Fruit fly (Drosophila melanogaster) whole organism, embryonic: ENCODE results near the gene Pex7.

Experiments
- B-H1 ChIP-seq: fragments of 200-800 bp; sonication (Bioruptor generic); IDR thresholded peaks from 3 replicates; pipeline ENCODE4 v1.3.6; 2022; ENCODE audit warnings: missing biosample characterization, missing genetic modification characterization
- C15 ChIP-seq: fragments of 200-800 bp; sonication (Bioruptor generic); IDR thresholded peaks from 3 replicates; pipeline ENCODE4 v1.3.6; 2022; ENCODE audit warnings: missing biosample characterization, missing genetic modification characterization
- CG10462 ChIP-seq: fragments of 200-800 bp; sonication (Bioruptor generic); optimal IDR thresholded peaks from 2 replicates; lab custom pipeline; 2016; ENCODE audit warnings: missing biosample characterization, missing genetic modification characterization
- CG11695 ChIP-seq: fragments of 200-800 bp; sonication (Bioruptor generic); IDR thresholded peaks from 3 replicates; pipeline ENCODE4 v1.3.6; 2022; ENCODE audit warnings: missing biosample characterization, missing genetic modification characterization
- CG12071 ChIP-seq: fragments of 200-800 bp; sonication (Bioruptor generic); optimal IDR thresholded peaks from 3 replicates; lab custom pipeline; 2018; ENCODE audit warnings: missing biosample characterization, mild to moderate bottlenecking, missing genetic modification characterization
- CG12299 ChIP-seq: fragments of 200-800 bp; sonication (Bioruptor generic); optimal IDR thresholded peaks from 2 replicates; lab custom pipeline; 2018; ENCODE audit warnings: missing biosample characterization, mild to moderate bottlenecking, missing genetic modification characterization
- CG12744 ChIP-seq: fragments of 200-800 bp; sonication (Bioruptor generic); optimal IDR thresholded peaks from 2 replicates; lab custom pipeline; 2016; ENCODE audit warnings: missing biosample characterization, missing genetic modification characterization
- CG15696 ChIP-seq: fragments of 200-800 bp; sonication (Bioruptor generic); optimal IDR thresholded peaks from 2 replicates; lab custom pipeline; 2019; ENCODE audit warnings: missing biosample characterization, mild to moderate bottlenecking, missing genetic modification characterization, moderate library complexity
- CG1603 ChIP-seq: fragments of 200-800 bp; sonication (Bioruptor generic); optimal IDR thresholded peaks from 2 replicates; lab custom pipeline; 2019; ENCODE audit warnings: missing biosample characterization, mild to moderate bottlenecking, missing genetic modification characterization, moderate library complexity
- CG16815 ChIP-seq: fragments of 200-800 bp; sonication (Bioruptor generic); optimal IDR thresholded peaks from 3 replicates; lab custom pipeline; 2017; ENCODE audit warnings: missing biosample characterization, mild to moderate bottlenecking, missing genetic modification characterization
- CG2875 ChIP-seq: fragments of 200-800 bp; sonication (Bioruptor generic); optimal IDR thresholded peaks from 2 replicates; lab custom pipeline; 2017; ENCODE audit warnings: missing biosample characterization, mild to moderate bottlenecking, missing genetic modification characterization, missing genetic modification reagents
- CG3281 ChIP-seq: fragments of 200-800 bp; sonication (Bioruptor generic); optimal IDR thresholded peaks from 3 replicates; lab custom pipeline; 2017; ENCODE audit warnings: missing biosample characterization, mild to moderate bottlenecking, missing genetic modification characterization
- CG33213 ChIP-seq: fragments of 200-800 bp; sonication (Bioruptor generic); optimal IDR thresholded peaks from 3 replicates; lab custom pipeline; 2016; ENCODE audit warnings: missing biosample characterization, missing genetic modification characterization
- CG34224 ChIP-seq: fragments of 200-800 bp; sonication (Bioruptor generic); IDR thresholded peaks from 3 replicates; pipeline ENCODE4 v1.3.6; 2022; ENCODE audit warnings: missing biosample characterization, missing genetic modification characterization; ENCODE audit not compliant: partially characterized antibody
- CG3847 ChIP-seq: fragments of 200-800 bp; sonication (Bioruptor generic); IDR thresholded peaks from 2 replicates; pipeline ENCODE4 v1.3.6; 2022; ENCODE audit warnings: missing biosample characterization, missing genetic modification characterization
- CG6689 ChIP-seq: fragments of 200-800 bp; sonication (Bioruptor generic); IDR thresholded peaks from 2 replicates; pipeline ENCODE4 v1.3.6; 2022; ENCODE audit warnings: missing biosample characterization, missing genetic modification characterization
- CG6854 ChIP-seq: fragments of 200-800 bp; sonication (Bioruptor generic); optimal IDR thresholded peaks from 3 replicates; lab custom pipeline; 2017; ENCODE audit warnings: missing biosample characterization, mild to moderate bottlenecking, missing genetic modification characterization
- CHES-1-like ChIP-seq: fragments of 200-800 bp; sonication (Bioruptor generic); optimal IDR thresholded peaks from 2 replicates; lab custom pipeline; 2016; ENCODE audit warnings: missing biosample characterization, missing genetic modification characterization
- Dbx ChIP-seq: fragments of 200-800 bp; sonication (Bioruptor generic); IDR thresholded peaks from 3 replicates; pipeline ENCODE4 v1.3.6; 2022; ENCODE audit warnings: missing biosample characterization, missing genetic modification characterization
- Dref ChIP-seq: fragments of 200-800 bp; sonication (Bioruptor generic); IDR thresholded peaks from 2 replicates; pipeline ENCODE4 v1.3.6; 2022; ENCODE audit warnings: missing biosample characterization, missing genetic modification characterization
- E2f1 ChIP-seq: fragments of 200-800 bp; sonication (Bioruptor generic); IDR thresholded peaks from 2 replicates; pipeline ENCODE4 v1.3.6; 2022; ENCODE audit warnings: missing biosample characterization, missing genetic modification characterization
- HmgD ChIP-seq: fragments of 200-800 bp; sonication (Bioruptor generic); optimal IDR thresholded peaks from 3 replicates; lab custom pipeline; 2016; ENCODE audit warnings: missing biosample characterization, missing genetic modification characterization
- Med ChIP-seq: fragments of 200-800 bp; sonication (Bioruptor generic); peaks from one replicate; lab custom pipeline; 2016; ENCODE audit warnings: missing biosample characterization, missing genetic modification characterization, mild to moderate bottlenecking, inconsistent platforms, moderate library complexity
- Nf-YC ChIP-seq: fragments of 200-800 bp; optimal IDR thresholded peaks from 3 replicates; lab custom pipeline; 2019; ENCODE audit warnings: missing biosample characterization, mild to moderate bottlenecking, missing genetic modification characterization, moderate library complexity
- Rfx ChIP-seq: fragments of 200-800 bp; sonication (Bioruptor generic); IDR thresholded peaks from 2 replicates; pipeline ENCODE4 v1.3.6; 2022; ENCODE audit warnings: missing biosample characterization, missing genetic modification characterization
- Sin3A ChIP-seq: fragments of >200 bp; optimal IDR thresholded peaks from 2 replicates; lab custom pipeline; 2018
- Six4 ChIP-seq: fragments of 200-800 bp; sonication (Bioruptor generic); optimal IDR thresholded peaks from 2 replicates; lab custom pipeline; 2016; ENCODE audit warnings: missing biosample characterization, missing genetic modification characterization
- Tbp ChIP-seq: fragments of >200 bp; optimal IDR thresholded peaks from 2 replicates; lab custom pipeline; 2018; ENCODE audit warnings: missing biosample characterization, missing genetic modification characterization
- Xbp1 ChIP-seq: fragments of 200-800 bp; sonication (Bioruptor generic); optimal IDR thresholded peaks from 3 replicates; lab custom pipeline; 2016; ENCODE audit warnings: missing biosample characterization, mild to moderate bottlenecking, missing genetic modification characterization
- bab2 ChIP-seq: fragments of 200-800 bp; sonication (Bioruptor generic); optimal IDR thresholded peaks from 2 replicates; lab custom pipeline; 2016; ENCODE audit warnings: missing biosample characterization, missing genetic modification characterization
- bigmax ChIP-seq: fragments of 200-800 bp; sonication (Bioruptor generic); optimal IDR thresholded peaks from 2 replicates; lab custom pipeline; 2018; ENCODE audit warnings: missing biosample characterization, mild to moderate bottlenecking, missing genetic modification characterization
- ci ChIP-seq: fragments of 200-800 bp; sonication (Bioruptor generic); IDR thresholded peaks from 3 replicates; pipeline ENCODE4 v1.3.6; 2022; ENCODE audit warnings: missing biosample characterization, missing genetic modification characterization
- croc ChIP-seq: fragments of 200-800 bp; sonication (Bioruptor generic); conservative IDR thresholded peaks from 3 replicates; pipeline ENCODE4 v1.3.6; 2022; ENCODE audit warnings: missing biosample characterization, missing genetic modification characterization
- dimm ChIP-seq: fragments of 200-800 bp; sonication (Bioruptor generic); IDR thresholded peaks from 2 replicates; pipeline ENCODE4 v1.3.6; 2022; ENCODE audit warnings: missing biosample characterization, missing genetic modification characterization
- dpn ChIP-seq, 2 experiments: fragments of 200-800 bp; sonication (Bioruptor generic); optimal IDR thresholded peaks; 3 replicates each; lab custom pipeline; 2016; ENCODE audit warnings: missing biosample characterization in 2 of 2, missing genetic modification characterization in 2 of 2
- eyg ChIP-seq: fragments of 200-800 bp; sonication (Bioruptor generic); optimal IDR thresholded peaks from 3 replicates; lab custom pipeline; 2016; ENCODE audit warnings: missing biosample characterization, missing genetic modification characterization
- gsb ChIP-seq: fragments of 200-800 bp; sonication (Bioruptor generic); IDR thresholded peaks from 2 replicates; pipeline ENCODE4 v1.3.6; 2022; ENCODE audit warnings: missing biosample characterization, missing genetic modification characterization
- gsb-n ChIP-seq: fragments of 200-800 bp; sonication (Bioruptor generic); optimal IDR thresholded peaks from 3 replicates; lab custom pipeline; 2018; ENCODE audit warnings: missing biosample characterization, mild to moderate bottlenecking, missing genetic modification characterization
- h ChIP-seq: fragments of >200 bp; optimal IDR thresholded peaks from 2 replicates; lab custom pipeline; 2017
- hb ChIP-seq: fragments of 200-800 bp; sonication (Bioruptor generic); IDR thresholded peaks from 3 replicates; pipeline ENCODE4 v1.3.6; 2022; ENCODE audit warnings: missing biosample characterization, missing genetic modification characterization; ENCODE audit not compliant: partially characterized antibody
- hbn ChIP-seq: fragments of 200-800 bp; sonication (Bioruptor generic); IDR thresholded peaks from 2 replicates; pipeline ENCODE4 v1.3.6; 2022; ENCODE audit warnings: missing biosample characterization, missing genetic modification characterization; ENCODE audit not compliant: partially characterized antibody
- klu ChIP-seq: fragments of 200-800 bp; sonication (Bioruptor generic); IDR thresholded peaks from 2 replicates; pipeline ENCODE4 v1.3.6; 2022; ENCODE audit warnings: missing biosample characterization, missing genetic modification characterization
- knrl ChIP-seq: fragments of 200-800 bp; sonication (Bioruptor generic); IDR thresholded peaks from 3 replicates; pipeline ENCODE4 v1.3.6; 2022; ENCODE audit warnings: missing biosample characterization, missing genetic modification characterization; ENCODE audit not compliant: partially characterized antibody
- lbe ChIP-seq: fragments of 200-800 bp; sonication (Bioruptor generic); optimal IDR thresholded peaks from 2 replicates; lab custom pipeline; 2016; ENCODE audit warnings: missing biosample characterization, mild to moderate bottlenecking, missing genetic modification characterization
- otp ChIP-seq: fragments of 200-800 bp; sonication (Bioruptor generic); IDR thresholded peaks from 3 replicates; pipeline ENCODE4, ENCODE4 v1.3.6; 2022; ENCODE audit warnings: missing biosample characterization, missing genetic modification characterization
- pnt ChIP-seq: fragments of 200-800 bp; sonication (Bioruptor generic); optimal IDR thresholded peaks from 3 replicates; lab custom pipeline; 2016; ENCODE audit warnings: missing biosample characterization, missing genetic modification characterization
- ranshi ChIP-seq: fragments of 200-800 bp; sonication (Bioruptor generic); IDR thresholded peaks from 2 replicates; pipeline ENCODE4 v1.3.6; 2022; ENCODE audit warnings: missing biosample characterization, missing genetic modification characterization
- sob ChIP-seq: fragments of 200-800 bp; sonication (Bioruptor generic); IDR thresholded peaks from 2 replicates; pipeline ENCODE4 v1.3.6; 2022; ENCODE audit warnings: missing biosample characterization, missing genetic modification characterization
- stc ChIP-seq: fragments of 200-800 bp; sonication (Bioruptor generic); IDR thresholded peaks from 2 replicates; pipeline ENCODE4 v1.3.6; 2022; ENCODE audit warnings: missing biosample characterization, missing genetic modification characterization
- tup ChIP-seq: fragments of 200-800 bp; sonication (Bioruptor generic); optimal IDR thresholded peaks from 2 replicates; lab custom pipeline; 2016; ENCODE audit warnings: missing biosample characterization, mild to moderate bottlenecking, missing genetic modification characterization, moderate library complexity
- usp ChIP-seq: fragments of >200 bp; optimal IDR thresholded peaks from 2 replicates; lab custom pipeline; 2017; ENCODE audit warnings: missing biosample characterization, missing genetic modification characterization
- zen ChIP-seq: fragments of 200-800 bp; sonication (Bioruptor generic); optimal IDR thresholded peaks from 3 replicates; lab custom pipeline; 2018; ENCODE audit warnings: missing biosample characterization, mild to moderate bottlenecking, missing genetic modification characterization, moderate library complexity
- zf30C ChIP-seq: fragments of 200-800 bp; sonication (Bioruptor generic); optimal IDR thresholded peaks from 3 replicates; lab custom pipeline; 2018; ENCODE audit warnings: missing biosample characterization, mild to moderate bottlenecking, missing genetic modification characterization

Gene Pex7

DNA sequence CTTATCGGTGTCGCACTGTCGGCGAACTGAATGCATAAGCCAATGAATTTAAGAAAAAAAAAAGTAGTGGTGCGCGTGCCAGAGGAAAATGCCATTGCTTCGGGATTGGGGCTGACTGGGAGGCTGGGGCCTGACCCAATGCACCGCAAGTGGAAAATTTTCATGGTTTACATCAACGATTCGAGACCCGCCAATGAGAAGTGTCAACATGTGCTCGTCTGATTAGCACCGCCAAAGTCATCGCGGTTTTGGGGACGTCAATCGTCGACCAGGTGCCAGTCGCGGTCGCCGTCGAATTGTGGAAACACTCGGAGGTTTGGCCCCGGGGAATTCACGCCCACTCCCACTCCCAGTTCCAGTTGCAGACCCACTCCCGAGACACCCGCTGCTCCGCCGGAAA lies 36.8 kb downstream of the Pex7 start (continued):
- no peak for TF ChIP-seq CG6854 (GFP tag; lab: Kevin White, UChicago)
- TF ChIP-seq CG12744 (GFP tag; lab: Kevin White, UChicago), result no peak
- no peak for TF ChIP-seq Sin3A (lab: Kevin White, UChicago)
- TF ChIP-seq CG12071 (GFP tag; lab: Kevin White, UChicago), result peak; percentile 59
- TF ChIP-seq Tbp (GFP tag; lab: Kevin White, UChicago), result no peak
- TF ChIP-seq CG33213 (GFP tag; lab: Kevin White, UChicago), result no peak
- no peak for TF ChIP-seq zf30C (GFP tag; lab: Kevin White, UChicago)
- TF ChIP-seq gsb-n (tag; lab: Kevin White, UChicago), result no peak
- TF ChIP-seq CG16815 (GFP tag; lab: Kevin White, UChicago), result no peak
- TF ChIP-seq gsb (GFP tag; lab: Robert Waterston, UW), result no peak
- no peak for TF ChIP-seq Xbp1 (GFP tag; lab: Kevin White, UChicago)
- no peak for TF ChIP-seq h (lab: Kevin White, UChicago)
- TF ChIP-seq stc, result peak; percentile 20; the same call in 1 of the 2 replicates
- no peak for TF ChIP-seq lbe (GFP tag; lab: Kevin White, UChicago)
- no peak for TF ChIP-seq CG34224
- no peak for TF ChIP-seq E2f1
- peak; percentile 14 for TF ChIP-seq CG2875 (GFP tag; lab: Kevin White, UChicago)
- no peak for TF ChIP-seq B-H1
- TF ChIP-seq ci (GFP tag; lab: Robert Waterston, UW), result peak; percentile 60; the same call in 2 of the 3 replicates
- TF ChIP-seq CG3281 (GFP tag; lab: Kevin White, UChicago), result peak; percentile 31
- TF ChIP-seq klu, result no peak
- TF ChIP-seq Dbx (GFP tag; lab: Robert Waterston, UW), result 0 out of 3 replicates have a peak, but pooled peaks have one; percentile 51
- peak; percentile 27; the same call in 1 of the 2 replicates for TF ChIP-seq CG6689
- TF ChIP-seq knrl (GFP tag; lab: Robert Waterston, UW), result no peak
- no peak; the same call in 1 of the 2 replicates for TF ChIP-seq ranshi (GFP tag; lab: Robert Waterston, UW)
- TF ChIP-seq croc (GFP tag; lab: Robert Waterston, UW), result no peak
- no peak for TF ChIP-seq hb
- TF ChIP-seq CG3847 (GFP tag; lab: Robert Waterston, UW), result no peak
- 0 out of 2 replicates have a peak, but pooled peaks have one; percentile 35 for TF ChIP-seq sob (GFP tag; lab: Robert Waterston, UW)
- TF ChIP-seq CG1603 (tag; lab: Kevin White, UChicago), result peak; percentile 19
- TF ChIP-seq pnt, result no peak
- TF ChIP-seq eyg (GFP tag; lab: Kevin White, UChicago), result no peak
- TF ChIP-seq Six4 (GFP tag; lab: Kevin White, UChicago), result no peak
- peak; percentile 2 for TF ChIP-seq bab2
- TF ChIP-seq Dref (GFP tag; lab: Robert Waterston, UW), result no peak
- no peak for TF ChIP-seq dimm
- TF ChIP-seq Med, result peak; percentile 85
- TF ChIP-seq CG15696 (tag; lab: Kevin White, UChicago), result no peak
- no peak for TF ChIP-seq CG12299 (tag; lab: Kevin White, UChicago)
- no peak for TF ChIP-seq usp (GFP tag; lab: Kevin White, UChicago)
- no peak for TF ChIP-seq zen (tag; lab: Kevin White, UChicago)
- no peak for TF ChIP-seq hbn (GFP tag; lab: Robert Waterston, UW)
- TF ChIP-seq HmgD (GFP tag; lab: Kevin White, UChicago), result no peak
- TF ChIP-seq CG10462 (GFP tag; lab: Kevin White, UChicago), result no peak
- TF ChIP-seq C15 (GFP tag; lab: Robert Waterston, UW), result no peak
- no peak for TF ChIP-seq bigmax (GFP tag; lab: Kevin White, UChicago)
- TF ChIP-seq tup (GFP tag; lab: Kevin White, UChicago), result no peak
- TF ChIP-seq Nf-YC, result no peak
- peak; percentile 91; the same call in 2 of the 3 replicates for TF ChIP-seq otp (GFP tag; lab: Robert Waterston, UW)
- peak; percentile 18 for TF ChIP-seq CHES-1-like
- peak; percentile 33; the same call in 1 of the 2 replicates for TF ChIP-seq Rfx (GFP tag; lab: Robert Waterston, UW)
- TF ChIP-seq dpn (GFP tag; optimal IDR thresholded peaks at IDR 0.05; lab: Kevin White, UChicago), result no peak
- no peak for TF ChIP-seq CG11695 (GFP tag; lab: Robert Waterston, UW)
